Fruit fly (Drosophila melanogaster) whole organism, embryonic: ENCODE data around the gene CG7101.

Experiments used
- BEAF-32 ChIP-seq: fragments of 200-800 bp; sonication (Bioruptor generic); optimal IDR thresholded peaks from 3 replicates; lab custom pipeline; 2017; ENCODE audit warnings: missing biosample characterization, missing genetic modification characterization, mild to moderate bottlenecking, moderate library complexity, missing genetic modification reagents
- Bgb ChIP-seq: fragments of 200-800 bp; sonication (Bioruptor generic); IDR thresholded peaks from 2 replicates; pipeline ENCODE4 v1.3.6; 2022; ENCODE audit warnings: missing biosample characterization, missing genetic modification characterization; ENCODE audit not compliant: partially characterized antibody
- CG10366 ChIP-seq: fragments of 200-800 bp; sonication (Bioruptor generic); IDR thresholded peaks from 2 replicates; pipeline ENCODE4 v1.3.6; 2022; ENCODE audit warnings: missing biosample characterization, missing genetic modification characterization
- CG11093 ChIP-seq: fragments of 200-800 bp; sonication (Bioruptor generic); IDR thresholded peaks from 3 replicates; pipeline ENCODE4 v1.3.6; 2022; ENCODE audit warnings: missing biosample characterization, missing genetic modification characterization
- CG11696 ChIP-seq: fragments of 200-800 bp; sonication (Bioruptor generic); IDR thresholded peaks from 2 replicates; pipeline ENCODE4 v1.3.6; 2022; ENCODE audit warnings: missing biosample characterization, missing genetic modification characterization
- CG12659 ChIP-seq: fragments of 200-800 bp; sonication (Bioruptor generic); optimal IDR thresholded peaks from 3 replicates; lab custom pipeline; 2017; ENCODE audit warnings: mild to moderate bottlenecking, missing biosample characterization, missing genetic modification reagents, missing genetic modification characterization
- CG13123 ChIP-seq: fragments of 200-800 bp; sonication (Bioruptor generic); optimal IDR thresholded peaks from 2 replicates; lab custom pipeline; 2016; ENCODE audit warnings: missing biosample characterization, missing genetic modification characterization
- CG14710 ChIP-seq: fragments of 200-800 bp; sonication (Bioruptor generic); optimal IDR thresholded peaks from 3 replicates; lab custom pipeline; 2019; ENCODE audit warnings: missing biosample characterization, mild to moderate bottlenecking, missing genetic modification characterization, moderate library complexity
- CG17361 ChIP-seq: fragments of 200-800 bp; sonication (Bioruptor generic); IDR thresholded peaks from 3 replicates; pipeline ENCODE4 v1.3.6; 2022; ENCODE audit warnings: missing biosample characterization, missing genetic modification characterization
- CG17568 ChIP-seq: fragments of 200-800 bp; sonication (Bioruptor generic); optimal IDR thresholded peaks from 2 replicates; lab custom pipeline; 2018; ENCODE audit warnings: missing biosample characterization, mild to moderate bottlenecking, missing genetic modification characterization, moderate library complexity
- CG17829 ChIP-seq: fragments of 200-800 bp; optimal IDR thresholded peaks from 2 replicates; lab custom pipeline; 2019; ENCODE audit warnings: missing biosample characterization, mild to moderate bottlenecking, missing genetic modification characterization, moderate library complexity
- CG34422 ChIP-seq: fragments of 200-800 bp; sonication (Bioruptor generic); IDR thresholded peaks from 3 replicates; pipeline ENCODE4 v1.3.6; 2022; ENCODE audit warnings: missing biosample characterization, missing genetic modification characterization
- CG43689 ChIP-seq: fragments of 200-800 bp; sonication (Bioruptor generic); IDR thresholded peaks from 2 replicates; pipeline ENCODE4 v1.3.6; 2022; ENCODE audit warnings: missing biosample characterization, missing genetic modification characterization
- CG6765 ChIP-seq: fragments of 200-800 bp; sonication (Bioruptor generic); optimal IDR thresholded peaks from 3 replicates; lab custom pipeline; 2017; ENCODE audit warnings: missing biosample characterization, mild to moderate bottlenecking, missing genetic modification characterization
- CG6854 ChIP-seq: fragments of 200-800 bp; sonication (Bioruptor generic); optimal IDR thresholded peaks from 3 replicates; lab custom pipeline; 2017; ENCODE audit warnings: missing biosample characterization, mild to moderate bottlenecking, missing genetic modification characterization
- CG9609 ChIP-seq: fragments of 200-800 bp; sonication (Bioruptor generic); optimal IDR thresholded peaks from 3 replicates; lab custom pipeline; 2016; ENCODE audit warnings: missing biosample characterization, missing genetic modification characterization
- Dll ChIP-seq: fragments of 200-800 bp; sonication (Bioruptor generic); IDR thresholded peaks from 4 replicates; pipeline ENCODE4 v1.3.6; 2022; ENCODE audit warnings: missing biosample characterization, missing genetic modification characterization; ENCODE audit not compliant: partially characterized antibody
- Doc2 ChIP-seq: fragments of 200-800 bp; sonication (Bioruptor generic); IDR thresholded peaks from 2 replicates; pipeline ENCODE4 v1.3.6; 2022; ENCODE audit warnings: missing biosample characterization, missing genetic modification characterization
- Elba2 ChIP-seq: fragments of 200-800 bp; sonication (Bioruptor generic); optimal IDR thresholded peaks from 3 replicates; lab custom pipeline; 2016; ENCODE audit warnings: missing biosample characterization, missing genetic modification characterization
- Gsc ChIP-seq: fragments of 200-800 bp; sonication (Bioruptor generic); IDR thresholded peaks from 2 replicates; pipeline ENCODE4 v1.3.6; 2022; ENCODE audit warnings: missing biosample characterization, missing genetic modification characterization
- HLH4C ChIP-seq: fragments of 200-800 bp; sonication (Bioruptor generic); IDR thresholded peaks from 3 replicates; pipeline ENCODE4 v1.3.6; 2022; ENCODE audit warnings: missing biosample characterization, missing genetic modification characterization; ENCODE audit not compliant: partially characterized antibody
- Lpt ChIP-seq: fragments of >200 bp; optimal IDR thresholded peaks from 2 replicates; lab custom pipeline; 2018; ENCODE audit warnings: missing biosample characterization, missing genetic modification characterization
- Max ChIP-seq: fragments of 200-800 bp; sonication (Bioruptor generic); optimal IDR thresholded peaks from 2 replicates; lab custom pipeline; 2016; ENCODE audit warnings: missing biosample characterization, mild to moderate bottlenecking, missing genetic modification characterization
- Meics ChIP-seq: fragments of 200-800 bp; sonication (Bioruptor generic); optimal IDR thresholded peaks from 2 replicates; lab custom pipeline; 2017; ENCODE audit warnings: missing biosample characterization, mild to moderate bottlenecking, missing genetic modification characterization
- Nf-YA ChIP-seq: fragments of 200-800 bp; sonication (Bioruptor generic); IDR thresholded peaks from 2 replicates; pipeline ENCODE4 v1.3.6; 2022; ENCODE audit warnings: missing biosample characterization, missing genetic modification characterization
- Ptx1 ChIP-seq: fragments of 200-800 bp; sonication (Bioruptor generic); IDR thresholded peaks from 2 replicates; pipeline ENCODE4 v1.3.6; 2022; ENCODE audit warnings: missing biosample characterization, missing genetic modification characterization
- Ssrp ChIP-seq: fragments of 200-800 bp; sonication (Bioruptor generic); optimal IDR thresholded peaks from 2 replicates; lab custom pipeline; 2018; ENCODE audit warnings: missing biosample characterization, mild to moderate bottlenecking, missing genetic modification characterization, moderate library complexity
- Usf ChIP-seq: fragments of 200-800 bp; sonication (Bioruptor generic); optimal IDR thresholded peaks from 2 replicates; lab custom pipeline; 2017; ENCODE audit warnings: missing genotype, missing biosample characterization, missing genetic modification characterization
- YL-1 ChIP-seq: fragments of 200-800 bp; sonication (Bioruptor generic); optimal IDR thresholded peaks from 3 replicates; lab custom pipeline; 2017; ENCODE audit warnings: missing biosample characterization, mild to moderate bottlenecking, missing genetic modification characterization
- abd-A ChIP-seq: fragments of 200-800 bp; sonication (Bioruptor generic); optimal IDR thresholded peaks from 3 replicates; lab custom pipeline; 2019; ENCODE audit warnings: missing biosample characterization, mild to moderate bottlenecking, missing genetic modification characterization, moderate library complexity
- ash1 ChIP-seq: fragments of 200-800 bp; sonication (Bioruptor generic); optimal IDR thresholded peaks from 2 replicates; lab custom pipeline; 2018; ENCODE audit warnings: missing biosample characterization, mild to moderate bottlenecking, missing genetic modification characterization
- bab2 ChIP-seq: fragments of 200-800 bp; sonication (Bioruptor generic); optimal IDR thresholded peaks from 2 replicates; lab custom pipeline; 2016; ENCODE audit warnings: missing biosample characterization, missing genetic modification characterization
- br ChIP-seq: fragments of >200 bp; optimal IDR thresholded peaks from 2 replicates; lab custom pipeline; 2017
- chif ChIP-seq, 2 experiments: fragments of 200-800 bp; sonication (Bioruptor generic); optimal IDR thresholded peaks; 3 replicates each; lab custom pipeline; 2016; ENCODE audit warnings: missing biosample characterization in 2 of 2, missing genetic modification characterization in 2 of 2
- chinmo ChIP-seq: fragments of 200-800 bp; sonication (Bioruptor generic); IDR thresholded peaks from 4 replicates; pipeline ENCODE4 v1.3.6; 2022; ENCODE audit warnings: missing biosample characterization, missing genetic modification characterization; ENCODE audit not compliant: partially characterized antibody
- chn ChIP-seq: fragments of 200-800 bp; sonication (Bioruptor generic); optimal IDR thresholded peaks from 2 replicates; lab custom pipeline; 2016; ENCODE audit warnings: missing biosample characterization, missing genetic modification characterization
- dpn ChIP-seq, 2 experiments: fragments of 200-800 bp; sonication (Bioruptor generic); optimal IDR thresholded peaks; 3 replicates each; lab custom pipeline; 2016; ENCODE audit warnings: missing biosample characterization in 2 of 2, missing genetic modification characterization in 2 of 2
- gt ChIP-seq: fragments of 200-800 bp; sonication (Bioruptor generic); IDR thresholded peaks from 2 replicates; pipeline ENCODE4 v1.3.6; 2022; ENCODE audit warnings: missing biosample characterization, missing genetic modification characterization
- hth ChIP-seq: fragments of >200 bp; optimal IDR thresholded peaks from 2 replicates; lab custom pipeline; 2017; ENCODE audit warnings: inconsistent platforms
- inv ChIP-seq: fragments of 200-800 bp; sonication (Bioruptor generic); IDR thresholded peaks from 2 replicates; pipeline ENCODE4 v1.3.6; 2022; ENCODE audit warnings: missing biosample characterization, missing genetic modification characterization; ENCODE audit not compliant: partially characterized antibody
- lab ChIP-seq: fragments of 200-800 bp; sonication (Bioruptor generic); optimal IDR thresholded peaks from 3 replicates; lab custom pipeline; 2017; ENCODE audit warnings: missing biosample characterization, missing genetic modification characterization, mild to moderate bottlenecking, moderate library complexity, missing genetic modification reagents
- pan ChIP-seq, 4 experiments: fragments of >200 bp in 3 of 4; fragments of 200-800 bp in 1 of 4; sonication (Bioruptor generic) in 1 of 4; optimal IDR thresholded peaks in 3 of 4; IDR thresholded peaks in 1 of 4; 2 replicates each; pipeline versions ENCODE4 v1.3.6 to Lab custom; 2017 to 2022; ENCODE audit warnings: missing biosample characterization in 2 of 4, missing genetic modification characterization in 2 of 4, mixed read lengths in 1 of 4
- shn ChIP-seq: fragments of 200-800 bp; sonication (Bioruptor generic); optimal IDR thresholded peaks from 3 replicates; lab custom pipeline; 2016; ENCODE audit warnings: missing biosample characterization, missing genetic modification characterization
- sima ChIP-seq: fragments of 200-800 bp; sonication (Bioruptor generic); optimal IDR thresholded peaks from 2 replicates; lab custom pipeline; 2016; ENCODE audit warnings: missing biosample characterization, missing genetic modification characterization
- tin ChIP-seq: fragments of 200-800 bp; sonication (Bioruptor generic); optimal IDR thresholded peaks from 3 replicates; lab custom pipeline; 2016; ENCODE audit warnings: missing biosample characterization, missing genetic modification characterization
- tll ChIP-seq, 2 experiments: fragments of 200-800 bp in 1 of 2; fragments of >200 bp in 1 of 2; sonication (Bioruptor generic) in 1 of 2; optimal IDR thresholded peaks; 2 replicates each; lab custom pipeline; 2017 to 2019; ENCODE audit warnings: missing biosample characterization in 2 of 2, missing genetic modification characterization in 2 of 2, mild to moderate bottlenecking in 1 of 2, moderate library complexity in 1 of 2
- vvl ChIP-seq: fragments of 200-800 bp; sonication (Bioruptor generic); IDR thresholded peaks from 2 replicates; pipeline ENCODE4 v1.3.6; 2022; ENCODE audit warnings: missing biosample characterization, missing genetic modification characterization
- wor ChIP-seq: fragments of 200-800 bp; sonication (Bioruptor generic); IDR thresholded peaks from 2 replicates; pipeline ENCODE4 v1.3.6; 2022; ENCODE audit warnings: missing biosample characterization, missing genetic modification characterization
- zfh2 ChIP-seq: fragments of 200-800 bp; sonication (Bioruptor generic); optimal IDR thresholded peaks from 2 replicates; lab custom pipeline; 2016; ENCODE audit warnings: missing biosample characterization, missing genetic modification characterization

CG7101 gene

dm6 chrX:18789353-18790210, 40.8 kb upstream of the CG7101 start (continued):
- TF ChIP-seq pan (optimal IDR thresholded peaks at IDR 0.05; lab: Kevin White, UChicago): no peak
- TF ChIP-seq pan (GFP tag; optimal IDR thresholded peaks at IDR 0.05 in 1 of 2, IDR thresholded peaks at IDR 0.05 in 1 of 2): no peak
- no peak for TF ChIP-seq HLH4C (GFP tag; lab: Robert Waterston, UW)
- TF ChIP-seq wor: no peak
- TF ChIP-seq YL-1: peak; percentile 11
- TF ChIP-seq chif (GFP tag; optimal IDR thresholded peaks at IDR 0.05; lab: Kevin White, UChicago): peak; percentile 37 to 41
- no peak for TF ChIP-seq hth (lab: Kevin White, UChicago)
- TF ChIP-seq ash1: no peak
- TF ChIP-seq bab2 (GFP tag; lab: Kevin White, UChicago): peak; percentile 59
- TF ChIP-seq tll (GFP tag; optimal IDR thresholded peaks at IDR 0.05; lab: Kevin White, UChicago): no peak
- TF ChIP-seq BEAF-32 (GFP tag; lab: Kevin White, UChicago): no peak
- TF ChIP-seq CG9609 (GFP tag; lab: Kevin White, UChicago): peak; percentile 44
- TF ChIP-seq Usf (GFP tag; lab: Kevin White, UChicago): peak; percentile 37
- peak; percentile 68 for TF ChIP-seq CG6765 (GFP tag; lab: Kevin White, UChicago)
- TF ChIP-seq Max (GFP tag; lab: Kevin White, UChicago): peak; percentile 42
- no peak for TF ChIP-seq Doc2 (GFP tag; lab: Robert Waterston, UW)
- no peak for TF ChIP-seq CG10366 (GFP tag; lab: Robert Waterston, UW)
- no peak for TF ChIP-seq CG43689
- TF ChIP-seq abd-A (tag; lab: Kevin White, UChicago): no peak
- TF ChIP-seq sima (GFP tag; lab: Kevin White, UChicago): no peak
- no peak for TF ChIP-seq Dll (GFP tag; lab: Robert Waterston, UW)
- TF ChIP-seq CG17568 (GFP tag; lab: Kevin White, UChicago): peak; percentile 20
- no peak for TF ChIP-seq Nf-YA (GFP tag; lab: Robert Waterston, UW)
- peak; percentile 22 for TF ChIP-seq Ssrp
- peak; percentile 48; the same call in 1 of the 2 replicates for TF ChIP-seq Ptx1 (GFP tag; lab: Robert Waterston, UW)
- peak; percentile 68 for TF ChIP-seq zfh2 (GFP tag; lab: Kevin White, UChicago)
- no peak for TF ChIP-seq gt (GFP tag; lab: Robert Waterston, UW)
- TF ChIP-seq CG13123: no peak
- TF ChIP-seq CG17361 (GFP tag; lab: Robert Waterston, UW): peak; percentile 87
- peak; percentile 4 for TF ChIP-seq chn (GFP tag; lab: Kevin White, UChicago)
- peak; percentile 75 for TF ChIP-seq lab (GFP tag; lab: Kevin White, UChicago)
- TF ChIP-seq Meics (GFP tag; lab: Kevin White, UChicago): peak; percentile 85
- TF ChIP-seq CG12659 (GFP tag; lab: Kevin White, UChicago): peak; percentile 72
- no peak for TF ChIP-seq Elba2 (GFP tag; lab: Kevin White, UChicago)
- no peak for TF ChIP-seq CG11093 (GFP tag; lab: Robert Waterston, UW)
- no peak for TF ChIP-seq CG11696 (GFP tag; lab: Robert Waterston, UW)
- no peak for TF ChIP-seq CG34422 (GFP tag; lab: Robert Waterston, UW)
- TF ChIP-seq CG6854 (GFP tag; lab: Kevin White, UChicago): peak; percentile 61
- TF ChIP-seq CG17829: peak; percentile 52
- TF ChIP-seq tin (GFP tag; lab: Kevin White, UChicago): peak; percentile 49
- TF ChIP-seq dpn (GFP tag; optimal IDR thresholded peaks at IDR 0.05; lab: Kevin White, UChicago): peak; percentile 51 to 62
- peak; percentile 55 for TF ChIP-seq shn (GFP tag; lab: Kevin White, UChicago)
- 0 out of 2 replicates have a peak, but pooled peaks have one; percentile 14 for TF ChIP-seq Bgb
- TF ChIP-seq inv (GFP tag; lab: Robert Waterston, UW): no peak
- TF ChIP-seq CG14710 (tag; lab: Kevin White, UChicago): peak; percentile 48
- no peak; the same call in 1 of the 2 replicates for TF ChIP-seq vvl (GFP tag; lab: Robert Waterston, UW)
- no peak for TF ChIP-seq Lpt (GFP tag; lab: Kevin White, UChicago)
- no peak for TF ChIP-seq Gsc (GFP tag; lab: Robert Waterston, UW)
- no peak for TF ChIP-seq br (lab: Kevin White, UChicago)
- TF ChIP-seq chinmo: 0 out of 4 replicates have a peak, but pooled peaks have one; percentile 48
